Fruit fly (Drosophila melanogaster): ENCODE results near the gene Mal-B1.

Mal-B1 gene

dm6 chr2L:11846926-11847325 lies at the start of gene Mal-B1:
Mal-B1 (plus strand) TSS chr2L:11847226.
- TF ChIP-seq noc (tag; optimal IDR thresholded peaks at IDR 0.05), result no peak

- TF ChIP-seq noc (tag; optimal IDR thresholded peaks at IDR 0.05), result no peak
Observed at dm6 chr2L:11804228-11805044, 42.6 kb upstream of the Mal-B1 start.

DNA sequence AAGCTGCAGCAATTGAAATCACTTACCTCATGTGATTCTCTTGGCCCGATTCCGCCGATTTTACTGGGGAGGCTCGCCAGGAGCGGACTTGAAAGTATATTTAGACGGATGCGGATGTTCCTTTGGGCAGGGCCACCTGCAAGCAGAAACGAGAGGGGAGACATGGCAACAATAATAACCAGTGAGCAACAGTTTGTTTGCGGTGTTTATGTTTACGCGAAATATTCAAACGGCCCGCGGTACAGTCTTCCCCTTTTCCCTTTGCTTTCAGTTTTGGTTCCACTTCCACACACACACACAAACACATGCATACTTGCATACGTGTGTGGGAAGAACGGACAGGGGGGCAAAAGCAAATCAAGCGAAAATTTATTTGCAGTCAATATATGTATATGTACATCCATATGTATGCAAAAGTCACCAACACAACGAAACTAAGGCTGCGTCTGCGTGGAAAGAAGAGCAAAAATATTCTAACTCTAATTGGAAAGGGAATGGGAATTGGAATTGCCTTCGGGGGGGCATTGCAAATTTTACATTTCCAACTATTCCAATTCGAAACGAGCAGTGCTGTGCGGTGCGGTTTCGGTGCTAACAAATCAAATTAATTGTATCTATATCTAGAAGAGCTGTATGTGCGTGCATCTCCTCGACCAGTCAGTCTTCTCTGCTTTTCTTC lies 40.9 kb upstream of the Mal-B1 start:
- no peak for TF ChIP-seq noc (tag; optimal IDR thresholded peaks at IDR 0.05)

DNA sequence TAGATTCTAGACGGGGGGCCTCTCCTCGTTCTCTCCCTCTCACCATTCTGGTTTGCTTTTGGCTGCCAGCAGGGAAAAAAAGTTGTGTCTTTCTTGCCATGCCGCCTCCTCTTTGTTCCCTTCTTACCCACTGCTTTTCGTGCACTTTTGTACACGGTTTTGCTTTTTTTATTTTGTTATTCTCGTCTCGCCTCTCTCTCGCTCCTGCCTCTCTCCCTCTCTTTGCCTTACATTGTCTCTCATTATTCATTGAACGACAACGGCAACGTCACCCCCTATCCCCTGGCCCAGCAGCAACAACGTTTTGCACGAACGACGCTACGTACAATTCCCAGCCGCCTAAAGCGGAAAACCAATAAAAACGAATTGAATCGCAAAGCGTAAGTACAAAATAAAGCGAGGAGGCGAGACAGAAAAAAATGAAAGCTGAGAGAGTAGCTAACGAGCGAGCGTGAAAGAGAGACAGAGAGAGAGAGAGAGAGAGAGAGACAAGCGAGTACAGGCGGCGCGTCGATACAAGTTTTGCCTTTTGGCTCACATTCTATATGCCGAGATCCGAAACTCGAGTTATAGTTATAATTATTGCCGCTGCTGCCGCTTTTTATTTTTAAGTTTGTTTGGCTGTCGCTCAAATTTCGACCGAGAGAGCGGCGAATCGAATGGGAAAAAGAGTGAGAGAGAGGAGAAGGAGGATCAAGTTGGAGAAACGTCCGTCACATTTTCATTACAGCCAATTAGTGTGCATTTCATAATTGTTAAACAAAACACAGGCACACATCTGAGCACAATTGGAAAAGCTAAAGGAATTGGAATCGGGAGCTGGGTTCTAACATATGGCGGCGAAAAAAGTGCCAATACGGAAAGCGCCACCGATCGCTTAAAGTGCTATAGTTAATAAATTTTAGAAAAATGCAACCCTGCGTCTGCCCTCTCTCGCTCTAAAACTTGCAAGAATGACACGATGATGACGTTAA lies 40.0 kb upstream of the Mal-B1 start:
- TF ChIP-seq noc (tag; optimal IDR thresholded peaks at IDR 0.05), result peak; percentile 24

DNA sequence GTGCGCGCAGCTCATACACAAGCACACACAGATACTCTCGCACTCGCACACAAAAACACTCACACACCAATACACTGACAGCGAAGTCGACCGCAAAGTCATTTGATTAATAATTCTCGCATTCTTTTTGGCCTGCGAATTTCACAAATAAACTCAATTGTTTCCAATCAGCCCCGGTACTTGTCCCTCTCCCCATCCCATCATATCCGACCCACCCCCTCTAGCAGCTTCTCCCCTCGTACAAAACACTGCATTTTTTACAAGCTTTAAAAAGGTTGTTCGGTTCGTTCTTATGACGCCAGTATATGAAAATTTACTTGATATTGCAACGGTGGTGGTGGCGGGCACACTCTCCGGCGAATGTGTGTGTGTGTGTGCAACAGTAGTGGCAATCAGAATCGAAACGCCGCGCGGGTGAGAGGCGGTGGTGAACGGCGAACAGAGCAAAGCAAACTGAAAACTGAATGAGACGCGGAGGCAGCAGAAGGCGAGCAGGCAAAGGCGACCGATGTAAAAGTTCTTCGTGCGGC lies 39.3 kb upstream of the Mal-B1 start:
- peak; percentile 60 for TF ChIP-seq noc (tag; optimal IDR thresholded peaks at IDR 0.05)

- no peak for TF ChIP-seq noc (tag; optimal IDR thresholded peaks at IDR 0.05)
Observed at dm6 chr2L:11808327-11808701, 38.7 kb upstream of the Mal-B1 start.

dm6 chr2L:11808702-11809583 lies 38.1 kb upstream of the Mal-B1 start, which contains the start of gene crol:
crol (minus strand) TSS chr2L:11809438.
- TF ChIP-seq noc (tag; optimal IDR thresholded peaks at IDR 0.05), result peak; percentile 3

dm6 chr2L:11809823-11810222 lies 37.2 kb upstream of the Mal-B1 start:
- TF ChIP-seq noc (tag; optimal IDR thresholded peaks at IDR 0.05), result no peak

dm6 chr2L:11812781-11813664 lies 34.0 kb upstream of the Mal-B1 start:
- TF ChIP-seq noc (tag; optimal IDR thresholded peaks at IDR 0.05), result peak; percentile 53

dm6 chr2L:11813665-11814087 lies 33.4 kb upstream of the Mal-B1 start, which contains the start of gene CycY:
CycY (minus strand) TSS chr2L:11813780.
- TF ChIP-seq noc (tag; optimal IDR thresholded peaks at IDR 0.05), result no peak

- TF ChIP-seq noc (tag; optimal IDR thresholded peaks at IDR 0.05), result no peak
Observed at dm6 chr2L:11816376-11816775, 30.6 kb upstream of the Mal-B1 start.

DNA sequence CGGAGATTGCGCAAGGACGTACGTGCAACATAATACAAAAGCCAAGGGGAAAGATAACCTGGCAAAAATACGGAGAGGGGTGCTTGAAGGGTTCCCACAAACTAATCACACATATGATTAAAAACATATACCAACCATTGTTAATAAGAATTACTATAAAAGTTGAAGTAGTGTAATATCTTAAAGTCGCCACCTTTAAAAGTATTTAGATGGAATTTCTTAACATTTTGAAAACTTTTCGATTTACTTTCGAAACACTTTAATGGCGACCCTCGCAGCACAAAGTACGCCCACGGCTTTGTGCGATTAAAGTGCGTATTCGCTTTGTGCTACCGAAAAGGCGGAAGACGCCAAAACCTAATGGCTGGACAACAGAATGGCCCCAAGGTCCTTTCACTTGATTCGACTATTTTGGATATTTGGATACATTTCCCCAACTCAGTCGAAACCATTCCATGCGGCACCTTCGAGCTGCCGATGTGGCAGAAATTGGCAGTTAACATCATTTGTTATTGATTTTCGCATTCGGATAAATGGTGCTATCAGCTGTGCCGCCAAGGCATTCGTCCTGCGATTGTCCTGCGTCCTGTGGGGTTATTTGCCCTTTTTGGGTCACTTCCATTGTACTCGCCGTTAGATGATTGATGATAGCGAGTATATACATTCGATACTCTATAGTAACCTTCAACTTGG lies 23.4 kb upstream of the Mal-B1 start:
- TF ChIP-seq noc (tag; optimal IDR thresholded peaks at IDR 0.05), result no peak

DNA sequence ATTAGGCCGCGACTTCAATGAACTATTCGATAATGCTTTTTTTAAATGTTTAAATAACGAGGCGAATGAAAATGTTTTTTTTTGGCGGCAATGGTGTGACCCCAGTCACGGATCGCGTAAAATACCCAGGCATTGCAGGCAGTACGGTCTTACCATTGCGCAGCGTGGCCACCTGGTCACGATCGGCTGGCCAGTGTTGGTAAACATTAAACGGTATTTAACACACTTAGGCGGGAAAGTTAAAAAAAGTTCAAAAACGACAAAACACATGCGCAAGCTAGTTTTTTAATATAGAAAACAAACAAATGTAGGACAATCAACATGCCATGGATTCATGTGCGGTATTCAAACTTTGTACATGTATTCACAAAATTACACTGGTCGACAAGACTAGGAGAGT lies 17.7 kb upstream of the Mal-B1 start, which contains the start of gene esc:
TSS of gene esc (minus strand) at position 129 of the 400 bp plus-strand sequence.
- TF ChIP-seq noc (tag; optimal IDR thresholded peaks at IDR 0.05), result no peak

Data from whole organism, larva.